Worm (Caenorhabditis elegans): ENCODE measurements around the gene col-115.

col-115 gene

ce11 chrIV:7983728-7984346 is 4.6 kb upstream of the col-115 start (continued):
- TF ChIP-seq zfp-3 (GFP tag; conservative IDR thresholded peaks at IDR 0.05) (peak; percentile 67; the same call in 1 of the 2 replicates), cey-2 (tag; optimal IDR thresholded peaks at IDR 0.05; ENCODE audit: borderline replicate concordance, insufficient read depth) (no peak), nhr-41 (GFP tag; IDR thresholded peaks at IDR 0.05) (no peak), nhr-48 (tag; optimal IDR thresholded peaks at IDR 0.05) (peak; percentile 29), mxl-3 (GFP tag; optimal IDR thresholded peaks at IDR 0.05) (no peak), lin-13 (GFP tag; optimal IDR thresholded peaks at IDR 0.05) (peak; percentile 19), ama-1 (optimal IDR thresholded peaks at IDR 0.05) (no peak), set-16 (GFP tag; IDR thresholded peaks at IDR 0.05) (no peak), madf-5 (GFP tag; IDR thresholded peaks at IDR 0.05) (no peak), duxl-1 (tag; optimal IDR thresholded peaks at IDR 0.05; ENCODE audit: poor library complexity) (peak; percentile 47), ZK546.5 (tag; optimal IDR thresholded peaks at IDR 0.05) (no peak)

DNA sequence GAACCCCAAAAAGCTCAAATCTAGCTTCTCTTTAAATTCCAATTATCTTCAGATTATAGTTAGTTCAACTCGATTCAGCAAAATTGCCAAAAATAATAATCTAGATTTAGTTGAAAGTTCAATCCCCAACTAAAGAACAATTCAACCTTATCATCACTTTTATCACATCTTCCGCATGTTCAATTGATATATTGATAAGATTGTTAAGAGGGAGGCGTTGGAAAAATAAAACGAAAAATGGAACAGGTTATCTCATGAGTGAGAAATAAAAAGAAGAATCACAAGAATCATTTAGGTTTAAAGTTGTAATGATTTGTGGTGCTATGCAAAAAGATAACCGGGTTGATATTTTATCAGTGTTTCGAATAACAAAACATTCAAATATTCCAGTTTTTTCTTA is 2.7 kb upstream of the col-115 start:
- no peak for TF ChIP-seq Y48G9A.11 (GFP tag; IDR thresholded peaks at IDR 0.05)
- TF ChIP-seq lin-15B (tag; optimal IDR thresholded peaks at IDR 0.05) = no peak
- no peak for TF ChIP-seq madf-5 (GFP tag; IDR thresholded peaks at IDR 0.05)
- TF ChIP-seq hmg-1.1 (GFP tag; IDR thresholded peaks at IDR 0.05) = no peak
- no peak for TF ChIP-seq ztf-7 (tag; optimal IDR thresholded peaks at IDR 0.05)
- peak; percentile 38 for TF ChIP-seq hlh-30 (tag; optimal IDR thresholded peaks at IDR 0.05; ENCODE audit: insufficient read depth)
- TF ChIP-seq mxl-3 (GFP tag; optimal IDR thresholded peaks at IDR 0.05) = peak; percentile 61
- peak; percentile 46 for TF ChIP-seq nhr-28 (tag; optimal IDR thresholded peaks at IDR 0.05)
- TF ChIP-seq nhr-48 (tag; optimal IDR thresholded peaks at IDR 0.05) = peak; percentile 29
- TF ChIP-seq ceh-32 (tag; optimal IDR thresholded peaks at IDR 0.05; ENCODE audit: poor library complexity) = no peak
- TF ChIP-seq hlh-11 (tag; optimal IDR thresholded peaks at IDR 0.05) = peak; percentile 27
- no peak for TF ChIP-seq ceh-44 (GFP tag; IDR thresholded peaks at IDR 0.05)
- peak in 1 of 2 experiments; percentile 49 for TF ChIP-seq mdl-1 (tag; optimal IDR thresholded peaks at IDR 0.05)
- TF ChIP-seq aha-1 (tag) = peak; percentile 47

DNA sequence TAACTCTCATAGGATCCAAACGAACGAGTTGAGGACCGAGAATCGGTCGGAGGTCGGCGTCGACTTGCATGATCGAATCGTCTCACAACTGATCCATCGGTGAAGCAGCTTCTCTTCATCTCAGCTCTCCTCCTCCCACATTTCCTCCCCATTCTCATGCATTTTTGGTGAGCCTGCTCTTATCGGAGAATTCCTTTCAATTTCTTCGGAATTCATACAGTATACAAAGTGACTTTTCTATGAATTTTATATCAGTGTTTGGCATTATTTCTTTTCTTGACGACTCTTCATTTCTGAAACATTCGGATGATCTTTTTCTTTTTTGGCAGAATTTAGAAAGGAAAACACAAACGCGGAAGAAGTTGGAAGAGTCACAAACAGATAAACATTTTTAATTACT is 1.4 kb upstream of the col-115 start, which contains the start of gene mec-17:
Gene mec-17 (minus strand): TSS at position 101 of the 400 bp plus-strand sequence.
- TF ChIP-seq F44E2.7 (GFP tag; IDR thresholded peaks at IDR 0.05) (no peak), lin-39 (tag; optimal IDR thresholded peaks at IDR 0.05) (no peak), ztf-11 (tag; optimal IDR thresholded peaks at IDR 0.05) (no peak), nhr-48 (tag; optimal IDR thresholded peaks at IDR 0.05) (no peak), nhr-76 (tag; optimal IDR thresholded peaks at IDR 0.05) (no peak), set-16 (GFP tag; IDR thresholded peaks at IDR 0.05) (no peak), ZK337.2 (GFP tag; IDR thresholded peaks at IDR 0.05) (no peak), lin-13 (GFP tag; optimal IDR thresholded peaks at IDR 0.05) (no peak)

- TF ChIP-seq hlh-11 (tag; optimal IDR thresholded peaks at IDR 0.05) (no peak), D1046.2 (GFP tag; IDR thresholded peaks at IDR 0.05) (no peak), T26A8.4 (GFP tag; IDR thresholded peaks at IDR 0.05) (no peak), tra-1 (GFP tag; IDR thresholded peaks at IDR 0.05) (no peak), snpc-4 (tag; optimal IDR thresholded peaks at IDR 0.05) (no peak), egl-43 (GFP tag; IDR thresholded peaks at IDR 0.05) (no peak), unc-62 (GFP tag; optimal IDR thresholded peaks at IDR 0.05 in 1 of 2) (peak in 1 of 2 experiments; percentile 69), unc-62 (tag; optimal IDR thresholded peaks at IDR 0.05) (no peak), sdz-12 (GFP tag; optimal IDR thresholded peaks at IDR 0.05) (no peak), ceh-44 (GFP tag; IDR thresholded peaks at IDR 0.05) (no peak)
Observed at ce11 chrIV:7994715-7995114, 6.2 kb downstream of the col-115 start.

Measured in whole organism, L4 larva.